Fruit fly (Drosophila melanogaster) whole organism, embryonic: ENCODE data around the gene CaMKII.
A peak's percentile ranks its signal among the peaks of the same experiment; 100 is the strongest.

ENCODE experiments used
- Awh ChIP-seq: fragments of 200-800 bp; sonication (Bioruptor generic); IDR thresholded peaks from 2 replicates; pipeline ENCODE4, ENCODE4 v1.3.6; 2022; ENCODE audit warnings: missing biosample characterization, missing genetic modification characterization
- B-H2 ChIP-seq: fragments of 200-800 bp; sonication (Bioruptor generic); optimal IDR thresholded peaks from 2 replicates; lab custom pipeline; 2018; ENCODE audit warnings: missing biosample characterization, mild to moderate bottlenecking, missing genetic modification characterization
- BEAF-32 ChIP-seq: fragments of 200-800 bp; sonication (Bioruptor generic); optimal IDR thresholded peaks from 3 replicates; lab custom pipeline; 2017; ENCODE audit warnings: missing biosample characterization, missing genetic modification characterization, mild to moderate bottlenecking, moderate library complexity, missing genetic modification reagents
- CG11398 ChIP-seq: fragments of 200-800 bp; sonication (Bioruptor generic); optimal IDR thresholded peaks from 2 replicates; lab custom pipeline; 2016; ENCODE audit warnings: missing biosample characterization, missing genetic modification characterization
- CG13287 ChIP-seq: fragments of 200-800 bp; sonication (Bioruptor generic); IDR thresholded peaks from 2 replicates; pipeline ENCODE4 v1.3.6; 2022; ENCODE audit warnings: missing biosample characterization, missing genetic modification characterization; ENCODE audit not compliant: partially characterized antibody
- CG13424 ChIP-seq: fragments of 200-800 bp; sonication (Bioruptor generic); optimal IDR thresholded peaks from 2 replicates; lab custom pipeline; 2019; ENCODE audit warnings: missing biosample characterization, mild to moderate bottlenecking, missing genetic modification characterization, moderate library complexity
- CG14860 ChIP-seq: fragments of 200-800 bp; sonication (Bioruptor generic); IDR thresholded peaks from 3 replicates; pipeline ENCODE4 v1.3.6; 2022; ENCODE audit warnings: missing biosample characterization, missing genetic modification characterization; ENCODE audit not compliant: partially characterized antibody
- CG15601 ChIP-seq: fragments of 200-800 bp; sonication (Bioruptor generic); optimal IDR thresholded peaks from 3 replicates; lab custom pipeline; 2019; ENCODE audit warnings: missing biosample characterization, mild to moderate bottlenecking, missing genetic modification characterization, moderate library complexity
- CG16813 ChIP-seq: fragments of 200-800 bp; sonication (Bioruptor generic); IDR thresholded peaks from 3 replicates; pipeline ENCODE4 v1.3.6; 2022; ENCODE audit warnings: missing biosample characterization, missing genetic modification characterization; ENCODE audit not compliant: partially characterized antibody
- CG2116 ChIP-seq: fragments of 200-800 bp; sonication (Bioruptor generic); optimal IDR thresholded peaks from 3 replicates; lab custom pipeline; 2018; ENCODE audit warnings: missing biosample characterization, mild to moderate bottlenecking, missing genetic modification characterization
- CG2199 ChIP-seq: fragments of 200-800 bp; sonication (Bioruptor generic); IDR thresholded peaks from 3 replicates; pipeline ENCODE4 v1.3.6; 2022; ENCODE audit warnings: missing biosample characterization, missing genetic modification characterization
- CG2712 ChIP-seq: fragments of 200-800 bp; optimal IDR thresholded peaks from 3 replicates; lab custom pipeline; 2019; ENCODE audit warnings: missing biosample characterization, mild to moderate bottlenecking, missing genetic modification characterization, moderate library complexity
- CG33213 ChIP-seq: fragments of 200-800 bp; sonication (Bioruptor generic); optimal IDR thresholded peaks from 3 replicates; lab custom pipeline; 2016; ENCODE audit warnings: missing biosample characterization, missing genetic modification characterization
- CG34224 ChIP-seq: fragments of 200-800 bp; sonication (Bioruptor generic); IDR thresholded peaks from 3 replicates; pipeline ENCODE4 v1.3.6; 2022; ENCODE audit warnings: missing biosample characterization, missing genetic modification characterization; ENCODE audit not compliant: partially characterized antibody
- CG6791 ChIP-seq: fragments of 200-800 bp; sonication (Bioruptor generic); IDR thresholded peaks from 3 replicates; pipeline ENCODE4 v1.3.6; 2022; ENCODE audit warnings: missing biosample characterization, missing genetic modification characterization; ENCODE audit not compliant: partially characterized antibody
- CG7372 ChIP-seq: fragments of 200-800 bp; sonication (Bioruptor generic); IDR thresholded peaks from 2 replicates; pipeline ENCODE4 v1.3.6; 2022; ENCODE audit warnings: missing biosample characterization, missing genetic modification characterization
- CG8290 ChIP-seq, 3 experiments: fragments of 200-800 bp; sonication (Bioruptor generic); optimal IDR thresholded peaks; 2 replicates each; lab custom pipeline; 2016 to 2019; ENCODE audit warnings: missing biosample characterization in 3 of 3, missing genetic modification characterization in 3 of 3, mild to moderate bottlenecking in 2 of 3, moderate library complexity in 1 of 3
- CTCF ChIP-seq: fragments of 200-800 bp; sonication (Bioruptor generic); optimal IDR thresholded peaks from 2 replicates; lab custom pipeline; 2017; ENCODE audit warnings: missing biosample characterization, mild to moderate bottlenecking, missing genetic modification characterization, moderate library complexity
- Dll ChIP-seq: fragments of 200-800 bp; sonication (Bioruptor generic); IDR thresholded peaks from 4 replicates; pipeline ENCODE4 v1.3.6; 2022; ENCODE audit warnings: missing biosample characterization, missing genetic modification characterization; ENCODE audit not compliant: partially characterized antibody
- Doc2 ChIP-seq: fragments of 200-800 bp; sonication (Bioruptor generic); IDR thresholded peaks from 2 replicates; pipeline ENCODE4 v1.3.6; 2022; ENCODE audit warnings: missing biosample characterization, missing genetic modification characterization
- Doc3 ChIP-seq: fragments of 200-800 bp; sonication (Bioruptor generic); IDR thresholded peaks from 3 replicates; pipeline ENCODE4 v1.3.6; 2022; ENCODE audit warnings: missing biosample characterization, missing genetic modification characterization; ENCODE audit not compliant: partially characterized antibody
- Dp ChIP-seq: fragments of 200-800 bp; sonication (Bioruptor generic); optimal IDR thresholded peaks from 2 replicates; lab custom pipeline; 2018; ENCODE audit warnings: missing biosample characterization, mild to moderate bottlenecking, missing genetic modification characterization, moderate library complexity
- E2f2 ChIP-seq: fragments of 200-800 bp; sonication (Bioruptor generic); IDR thresholded peaks from 2 replicates; pipeline ENCODE4 v1.3.6; 2022; ENCODE audit warnings: missing biosample characterization, missing genetic modification characterization
- HLH4C ChIP-seq: fragments of 200-800 bp; sonication (Bioruptor generic); IDR thresholded peaks from 3 replicates; pipeline ENCODE4 v1.3.6; 2022; ENCODE audit warnings: missing biosample characterization, missing genetic modification characterization; ENCODE audit not compliant: partially characterized antibody
- Nf-YB ChIP-seq: fragments of 200-800 bp; sonication (Bioruptor generic); optimal IDR thresholded peaks from 3 replicates; lab custom pipeline; 2019; ENCODE audit warnings: missing biosample characterization, mild to moderate bottlenecking, missing genetic modification characterization, moderate library complexity
- Nf-YC ChIP-seq: fragments of 200-800 bp; optimal IDR thresholded peaks from 3 replicates; lab custom pipeline; 2019; ENCODE audit warnings: missing biosample characterization, mild to moderate bottlenecking, missing genetic modification characterization, moderate library complexity
- Opbp ChIP-seq: fragments of 200-800 bp; sonication (Bioruptor generic); IDR thresholded peaks from 3 replicates; pipeline ENCODE4 v1.3.6; 2022; ENCODE audit warnings: missing biosample characterization, missing genetic modification characterization; ENCODE audit not compliant: partially characterized antibody
- Pdp1 ChIP-seq, 2 experiments: fragments of 200-800 bp; sonication (Bioruptor generic); optimal IDR thresholded peaks; 3 replicates each; lab custom pipeline; 2016; ENCODE audit warnings: missing biosample characterization in 2 of 2, missing genetic modification characterization in 2 of 2, mild to moderate bottlenecking in 1 of 2, moderate library complexity in 1 of 2
- Rx ChIP-seq: fragments of 200-800 bp; sonication (Bioruptor generic); IDR thresholded peaks from 2 replicates; pipeline ENCODE4 v1.3.6; 2022; ENCODE audit warnings: missing biosample characterization, missing genetic modification characterization
- Scr ChIP-seq: fragments of 200-800 bp; sonication (Bioruptor generic); IDR thresholded peaks from 2 replicates; pipeline ENCODE4 v1.3.6; 2022; ENCODE audit warnings: missing biosample characterization, missing genetic modification characterization; ENCODE audit not compliant: partially characterized antibody
- Spps ChIP-seq: fragments of 200-800 bp; sonication (Bioruptor generic); optimal IDR thresholded peaks from 2 replicates; lab custom pipeline; 2018; ENCODE audit warnings: missing biosample characterization, mild to moderate bottlenecking, missing genetic modification characterization
- Trl ChIP-seq, 3 experiments: fragments of >200 bp in 2 of 3; fragments of 200-800 bp in 1 of 3; sonication (Bioruptor generic) in 1 of 3; optimal IDR thresholded peaks; 2 replicates in 1 of 3; 3 replicates in 2 of 3; lab custom pipeline; 2016 to 2017; ENCODE audit warnings: missing biosample characterization in 1 of 3, missing genetic modification characterization in 1 of 3
- YL-1 ChIP-seq: fragments of 200-800 bp; sonication (Bioruptor generic); optimal IDR thresholded peaks from 3 replicates; lab custom pipeline; 2017; ENCODE audit warnings: missing biosample characterization, mild to moderate bottlenecking, missing genetic modification characterization
- amos ChIP-seq: fragments of 200-800 bp; sonication (Bioruptor generic); IDR thresholded peaks from 2 replicates; pipeline ENCODE4 v1.3.6; 2022; ENCODE audit warnings: missing biosample characterization, missing genetic modification characterization; ENCODE audit not compliant: partially characterized antibody
- bcd ChIP-seq: fragments of 200-800 bp; sonication (Bioruptor generic); optimal IDR thresholded peaks from 2 replicates; lab custom pipeline; 2017; ENCODE audit warnings: missing biosample characterization, mild to moderate bottlenecking, missing genetic modification characterization
- bigmax ChIP-seq: fragments of 200-800 bp; sonication (Bioruptor generic); optimal IDR thresholded peaks from 2 replicates; lab custom pipeline; 2018; ENCODE audit warnings: missing biosample characterization, mild to moderate bottlenecking, missing genetic modification characterization
- dm ChIP-seq: fragments of 200-800 bp; sonication (Bioruptor generic); optimal IDR thresholded peaks from 3 replicates; lab custom pipeline; 2016; ENCODE audit warnings: missing biosample characterization, missing genetic modification characterization
- hbn ChIP-seq: fragments of 200-800 bp; sonication (Bioruptor generic); IDR thresholded peaks from 2 replicates; pipeline ENCODE4 v1.3.6; 2022; ENCODE audit warnings: missing biosample characterization, missing genetic modification characterization; ENCODE audit not compliant: partially characterized antibody
- inv ChIP-seq: fragments of 200-800 bp; sonication (Bioruptor generic); IDR thresholded peaks from 2 replicates; pipeline ENCODE4 v1.3.6; 2022; ENCODE audit warnings: missing biosample characterization, missing genetic modification characterization; ENCODE audit not compliant: partially characterized antibody
- knrl ChIP-seq: fragments of 200-800 bp; sonication (Bioruptor generic); IDR thresholded peaks from 3 replicates; pipeline ENCODE4 v1.3.6; 2022; ENCODE audit warnings: missing biosample characterization, missing genetic modification characterization; ENCODE audit not compliant: partially characterized antibody
- pros ChIP-seq: fragments of 200-800 bp; sonication (Bioruptor generic); optimal IDR thresholded peaks from 3 replicates; lab custom pipeline; 2019; ENCODE audit warnings: missing biosample characterization, mild to moderate bottlenecking, missing genetic modification characterization, moderate library complexity
- scrt ChIP-seq: fragments of 200-800 bp; sonication (Bioruptor generic); optimal IDR thresholded peaks from 2 replicates; lab custom pipeline; 2018; ENCODE audit warnings: missing biosample characterization, mild to moderate bottlenecking, missing genetic modification characterization, moderate library complexity
- sna ChIP-seq: fragments of 200-800 bp; sonication (Bioruptor generic); IDR thresholded peaks from 2 replicates; pipeline ENCODE4 v1.3.6; 2022; ENCODE audit warnings: missing biosample characterization, missing genetic modification characterization; ENCODE audit not compliant: partially characterized antibody
- tna ChIP-seq: fragments of 200-800 bp; sonication (Bioruptor generic); IDR thresholded peaks from 2 replicates; pipeline ENCODE4 v1.3.6; 2022; ENCODE audit warnings: missing biosample characterization, missing genetic modification characterization; ENCODE audit not compliant: partially characterized antibody
- trem ChIP-seq: fragments of 200-800 bp; optimal IDR thresholded peaks from 3 replicates; lab custom pipeline; 2019; ENCODE audit warnings: missing biosample characterization, mild to moderate bottlenecking, missing genetic modification characterization, moderate library complexity
- vnd ChIP-seq: fragments of 200-800 bp; sonication (Bioruptor generic); IDR thresholded peaks from 3 replicates; pipeline ENCODE4 v1.3.6; 2022; ENCODE audit warnings: missing biosample characterization, missing genetic modification characterization; ENCODE audit not compliant: partially characterized antibody

CaMKII gene

dm6 chr4:1084326-1085062, 31.0 kb upstream of the CaMKII start, which contains the start of gene Actbeta (continued):
- TF ChIP-seq Dp (GFP tag; lab: Kevin White, UChicago), result peak; percentile 86
- TF ChIP-seq sna (GFP tag; lab: Robert Waterston, UW), result peak; percentile 87
- no peak for TF ChIP-seq Awh
- TF ChIP-seq CG34224 (GFP tag; lab: Robert Waterston, UW), result peak; percentile 94
- TF ChIP-seq E2f2 (GFP tag; lab: Robert Waterston, UW), result peak; percentile 91
- peak; percentile 35 for TF ChIP-seq Nf-YC (tag; lab: Kevin White, UChicago)
- TF ChIP-seq Opbp, result peak; percentile 88
- TF ChIP-seq vnd (GFP tag; lab: Robert Waterston, UW), result peak; percentile 78
- TF ChIP-seq CG11398 (GFP tag; lab: Kevin White, UChicago), result no peak
- no peak for TF ChIP-seq bcd (GFP tag; lab: Kevin White, UChicago)
- peak; percentile 19 for TF ChIP-seq bigmax (GFP tag; lab: Kevin White, UChicago)
- TF ChIP-seq Dll (GFP tag; lab: Robert Waterston, UW), result peak; percentile 91
- TF ChIP-seq Trl (optimal IDR thresholded peaks at IDR 0.05; lab: Kevin White, UChicago), result no peak
- TF ChIP-seq Trl (GFP tag; optimal IDR thresholded peaks at IDR 0.05; lab: Kevin White, UChicago), result no peak
- peak; percentile 87 for TF ChIP-seq Scr
- TF ChIP-seq HLH4C (GFP tag; lab: Robert Waterston, UW), result peak; percentile 86
- peak; percentile 85 for TF ChIP-seq tna (GFP tag; lab: Robert Waterston, UW)
- TF ChIP-seq YL-1 (GFP tag; lab: Kevin White, UChicago), result peak; percentile 32
- peak; percentile 46 for TF ChIP-seq CG2116 (GFP tag; lab: Kevin White, UChicago)
- no peak for TF ChIP-seq Spps (tag; lab: Kevin White, UChicago)
- TF ChIP-seq CG15601, result peak; percentile 10
- TF ChIP-seq CG7372 (GFP tag; lab: Robert Waterston, UW), result no peak
- peak; percentile 73 for TF ChIP-seq inv (GFP tag; lab: Robert Waterston, UW)
- TF ChIP-seq Nf-YB (GFP tag; lab: Kevin White, UChicago), result peak; percentile 14
- peak; percentile 63; the same call in 1 of the 3 replicates for TF ChIP-seq CG2199 (GFP tag; lab: Robert Waterston, UW)
- peak; percentile 87 for TF ChIP-seq BEAF-32 (GFP tag; lab: Kevin White, UChicago)
- peak; percentile 14 for TF ChIP-seq trem (tag; lab: Kevin White, UChicago)
- TF ChIP-seq CG6791, result peak; percentile 91
- TF ChIP-seq CG8290 (GFP tag; optimal IDR thresholded peaks at IDR 0.05; lab: Kevin White, UChicago), result peak; percentile 24
- TF ChIP-seq CG8290 (tag; optimal IDR thresholded peaks at IDR 0.05; lab: Kevin White, UChicago), result peak in 1 of 2 experiments; percentile 20
- peak; percentile 55 for TF ChIP-seq CTCF
- TF ChIP-seq scrt (GFP tag; lab: Kevin White, UChicago), result peak; percentile 24
- TF ChIP-seq Pdp1 (GFP tag; optimal IDR thresholded peaks at IDR 0.05; lab: Kevin White, UChicago), result peak in 1 of 2 experiments; percentile 7
- peak; percentile 68 for TF ChIP-seq pros
- TF ChIP-seq amos (GFP tag; lab: Robert Waterston, UW), result peak; percentile 94
- peak; percentile 4 for TF ChIP-seq CG2712 (tag; lab: Kevin White, UChicago)
- TF ChIP-seq B-H2, result no peak
- peak; percentile 79 for TF ChIP-seq CG14860 (GFP tag; lab: Robert Waterston, UW)
- TF ChIP-seq CG16813 (GFP tag; lab: Robert Waterston, UW), result peak; percentile 80
- peak; percentile 90 for TF ChIP-seq hbn (GFP tag; lab: Robert Waterston, UW)
- TF ChIP-seq CG13424 (tag; lab: Kevin White, UChicago), result peak; percentile 4
- TF ChIP-seq CG13287, result peak; percentile 95
- TF ChIP-seq dm (GFP tag; lab: Kevin White, UChicago), result no peak
- TF ChIP-seq CG33213 (GFP tag; lab: Kevin White, UChicago), result peak; percentile 75
- peak; percentile 90; the same call in 2 of the 3 replicates for TF ChIP-seq knrl (GFP tag; lab: Robert Waterston, UW)
- TF ChIP-seq Rx (GFP tag; lab: Robert Waterston, UW), result no peak
- no peak for TF ChIP-seq Doc2 (GFP tag; lab: Robert Waterston, UW)
- peak; percentile 83 for TF ChIP-seq Doc3 (GFP tag; lab: Robert Waterston, UW)
